Worm (Caenorhabditis elegans) whole organism, L1 larva: ENCODE measurements around the gene npl-4.2.
A peak's percentile ranks its signal among the peaks of the same experiment; 100 is the strongest.

ENCODE experiments used
- C16A3.4 ChIP-seq: fragments of 150-350 bp; optimal IDR thresholded peaks from 2 replicates; lab custom pipeline; 2014; ENCODE audit warnings: missing biosample characterization, missing genetic modification characterization
- F16B12.6 ChIP-seq: fragments of 150-350 bp; optimal IDR thresholded peaks from 2 replicates; lab custom pipeline; 2014; ENCODE audit warnings: missing biosample characterization, missing genetic modification characterization
- Y116A8C.19 ChIP-seq: sonication (generic microtip); optimal IDR thresholded peaks from 2 replicates; lab custom pipeline; 2016; ENCODE audit warnings: missing compliant biosample characterization, missing genetic modification characterization, borderline replicate concordance
- aly-2 ChIP-seq: fragments of 150-350 bp; optimal IDR thresholded peaks from 2 replicates; lab custom pipeline; 2014; ENCODE audit warnings: missing biosample characterization, missing genetic modification characterization
- blmp-1 ChIP-seq: fragments of 150-350 bp; optimal IDR thresholded peaks from 2 replicates; lab custom pipeline; 2014; ENCODE audit warnings: missing biosample characterization, missing genetic modification characterization
- ceh-82 ChIP-seq, 3 experiments: fragments of 150-350 bp in 1 of 3; sonication (generic microtip) in 2 of 3; optimal IDR thresholded peaks; 2 replicates each; lab custom pipeline; 2014 to 2017; ENCODE audit warnings: missing biosample characterization in 3 of 3, missing genetic modification characterization in 3 of 3
- ceh-88 ChIP-seq: fragments of 200-800 bp; sonication (Bioruptor generic); IDR thresholded peaks from 2 replicates; pipeline ENCODE4 v1.3.6; 2022; ENCODE audit warnings: missing genetic modification characterization, missing compliant biosample characterization
- ceh-90 ChIP-seq: sonication (generic microtip); optimal IDR thresholded peaks from 2 replicates; lab custom pipeline; 2016; ENCODE audit warnings: missing genetic modification characterization, missing compliant biosample characterization
- dsc-1 ChIP-seq: sonication (generic microtip); optimal IDR thresholded peaks from 2 replicates; lab custom pipeline; 2016; ENCODE audit warnings: mild to moderate bottlenecking, missing genetic modification characterization, missing compliant biosample characterization
- efl-1 ChIP-seq, 4 experiments: fragments of 150-350 bp; optimal IDR thresholded peaks in 3 of 4; peaks in 1 of 4; 1 replicate in 1 of 4; 2 replicates in 3 of 4; lab custom pipeline; 2014; ENCODE audit warnings: missing biosample characterization in 2 of 4, missing genetic modification characterization in 2 of 4, missing genetic modification reagents in 2 of 4
- egl-13 ChIP-seq: sonication (generic microtip); optimal IDR thresholded peaks from 2 replicates; lab custom pipeline; 2016; ENCODE audit warnings: missing genotype, missing genetic modification reagents, missing genetic modification characterization, missing compliant biosample characterization
- elt-2 ChIP-seq: sonication (generic microtip); optimal IDR thresholded peaks from 2 replicates; lab custom pipeline; 2016; ENCODE audit warnings: missing genetic modification characterization, mild to moderate bottlenecking, inconsistent platforms, missing compliant biosample characterization, missing genetic modification reagents
- elt-3 ChIP-seq, 6 experiments: fragments of 150-350 bp in 1 of 6; sonication (generic microtip); optimal IDR thresholded peaks; 2 replicates each; lab custom pipeline; 2017 to 2018; ENCODE audit warnings: missing biosample characterization in 6 of 6, missing genetic modification characterization in 6 of 6, inconsistent platforms in 1 of 6
- fkh-4 ChIP-seq: sonication (generic microtip); optimal IDR thresholded peaks from 2 replicates; lab custom pipeline; 2016; ENCODE audit warnings: missing compliant biosample characterization, missing genetic modification characterization, borderline replicate concordance
- fkh-8 ChIP-seq: sonication (generic microtip); optimal IDR thresholded peaks from 2 replicates; lab custom pipeline; 2016; ENCODE audit warnings: mild to moderate bottlenecking, missing genetic modification characterization, missing compliant biosample characterization
- fos-1 ChIP-seq: fragments of 150-350 bp; optimal IDR thresholded peaks from 2 replicates; lab custom pipeline; 2014; ENCODE audit warnings: missing biosample characterization, missing genetic modification characterization
- hlh-17 ChIP-seq: fragments of 200-800 bp; sonication (Bioruptor generic); optimal IDR thresholded peaks from 2 replicates; lab custom pipeline; 2018; ENCODE audit warnings: missing genetic modification characterization, mild to moderate bottlenecking, missing compliant biosample characterization, moderate library complexity, borderline replicate concordance
- hlh-4 ChIP-seq: sonication (generic microtip); optimal IDR thresholded peaks from 2 replicates; lab custom pipeline; 2016; ENCODE audit warnings: mild to moderate bottlenecking, missing genetic modification characterization, missing compliant biosample characterization
- irx-1 ChIP-seq: sonication (generic microtip); optimal IDR thresholded peaks from 2 replicates; lab custom pipeline; 2016; ENCODE audit warnings: missing genetic modification characterization, missing compliant biosample characterization
- isw-1 ChIP-seq: fragments of 200-800 bp; sonication (Bioruptor generic); IDR thresholded peaks from 2 replicates; pipeline ENCODE4 v1.3.6; 2022; ENCODE audit warnings: missing genetic modification characterization, missing compliant biosample characterization
- jun-1 ChIP-seq: fragments of 150-350 bp; optimal IDR thresholded peaks from 2 replicates; lab custom pipeline; 2014; ENCODE audit warnings: missing biosample characterization, missing genetic modification reagents, missing genetic modification characterization
- lin-14 ChIP-seq: fragments of 200-800 bp; sonication (Bioruptor generic); optimal IDR thresholded peaks from 2 replicates; lab custom pipeline; 2018; ENCODE audit warnings: mild to moderate bottlenecking, missing genetic modification characterization, moderate library complexity, missing compliant biosample characterization
- lin-35 ChIP-seq, 2 experiments: fragments of 150-350 bp; optimal IDR thresholded peaks; 2 replicates each; lab custom pipeline; 2014; ENCODE audit warnings: missing biosample characterization in 2 of 2, missing genetic modification characterization in 2 of 2, missing genetic modification reagents in 2 of 2
- lin-39 ChIP-seq: fragments of 150-350 bp; optimal IDR thresholded peaks from 2 replicates; lab custom pipeline; 2014; ENCODE audit warnings: missing biosample characterization, missing genetic modification reagents, missing genetic modification characterization
- lsy-2 ChIP-seq, 2 experiments: fragments of 150-350 bp; optimal IDR thresholded peaks; 2 replicates each; lab custom pipeline; 2014; ENCODE audit warnings: missing biosample characterization in 2 of 2, missing genetic modification characterization in 2 of 2
- mab-9 ChIP-seq: fragments of 200-800 bp; sonication (Bioruptor generic); IDR thresholded peaks from 2 replicates; pipeline ENCODE4 v1.3.6; 2022; ENCODE audit warnings: missing genetic modification reagents, missing genetic modification characterization, missing compliant biosample characterization
- mdl-1 ChIP-seq, 2 experiments: fragments of 150-350 bp; optimal IDR thresholded peaks; 2 replicates each; lab custom pipeline; 2014 to 2017; ENCODE audit warnings: missing biosample characterization in 2 of 2, missing genetic modification characterization in 2 of 2, inconsistent platforms in 1 of 2
- mef-2 ChIP-seq: fragments of 150-350 bp; optimal IDR thresholded peaks from 2 replicates; lab custom pipeline; 2014; ENCODE audit warnings: missing biosample characterization, missing genetic modification characterization
- nhr-11 ChIP-seq: fragments of 150-350 bp; optimal IDR thresholded peaks from 2 replicates; lab custom pipeline; 2014; ENCODE audit warnings: missing biosample characterization, missing genetic modification characterization
- nhr-12 ChIP-seq: sonication (generic microtip); optimal IDR thresholded peaks from 2 replicates; lab custom pipeline; 2017; ENCODE audit warnings: missing biosample characterization, missing genetic modification characterization
- nhr-20 ChIP-seq: sonication (generic microtip); optimal IDR thresholded peaks from 2 replicates; lab custom pipeline; 2016; ENCODE audit warnings: mild to moderate bottlenecking, missing genetic modification characterization, missing compliant biosample characterization
- nhr-28 ChIP-seq: fragments of 150-350 bp; optimal IDR thresholded peaks from 2 replicates; lab custom pipeline; 2014; ENCODE audit warnings: missing biosample characterization, missing genetic modification characterization
- nhr-71 ChIP-seq: sonication (generic microtip); optimal IDR thresholded peaks from 2 replicates; lab custom pipeline; 2016; ENCODE audit warnings: mild to moderate bottlenecking, missing genetic modification characterization, moderate library complexity, missing compliant biosample characterization
- nhr-76 ChIP-seq: sonication (generic microtip); optimal IDR thresholded peaks from 2 replicates; lab custom pipeline; 2017; ENCODE audit warnings: missing biosample characterization, missing genetic modification characterization
- nhr-77 ChIP-seq: fragments of 150-350 bp; optimal IDR thresholded peaks from 2 replicates; lab custom pipeline; 2014; ENCODE audit warnings: missing biosample characterization, missing genetic modification characterization
- nhr-90 ChIP-seq: sonication (generic microtip); optimal IDR thresholded peaks from 2 replicates; lab custom pipeline; 2016; ENCODE audit warnings: mild to moderate bottlenecking, missing genetic modification characterization, missing compliant biosample characterization; ENCODE audit not compliant: poor library complexity
- pax-3 ChIP-seq: fragments of 200-800 bp; sonication (Bioruptor generic); optimal IDR thresholded peaks from 2 replicates; lab custom pipeline; 2018; ENCODE audit warnings: mild to moderate bottlenecking, missing genetic modification characterization, moderate library complexity, missing compliant biosample characterization
- pqm-1 ChIP-seq: sonication (generic microtip); optimal IDR thresholded peaks from 3 replicates; lab custom pipeline; 2017; ENCODE audit warnings: missing biosample characterization, missing genetic modification characterization
- snu-23 ChIP-seq: sonication (generic microtip); optimal IDR thresholded peaks from 2 replicates; lab custom pipeline; 2016; ENCODE audit warnings: missing genetic modification characterization, missing compliant biosample characterization
- tlp-1 ChIP-seq: fragments of 150-350 bp; optimal IDR thresholded peaks from 2 replicates; lab custom pipeline; 2014; ENCODE audit warnings: missing biosample characterization, missing genetic modification characterization
- unc-30 ChIP-seq: sonication (generic microtip); optimal IDR thresholded peaks from 2 replicates; lab custom pipeline; 2017; ENCODE audit warnings: missing biosample characterization, missing genetic modification characterization
- unc-86 ChIP-seq: sonication (generic microtip); optimal IDR thresholded peaks from 2 replicates; lab custom pipeline; 2016; ENCODE audit warnings: missing genetic modification characterization, missing compliant biosample characterization
- unc-98 ChIP-seq: fragments of 200-800 bp; sonication (Bioruptor generic); IDR thresholded peaks from 2 replicates; pipeline ENCODE4 v1.3.6; 2022; ENCODE audit warnings: missing genetic modification characterization, missing compliant biosample characterization
- vab-15 ChIP-seq: sonication (generic microtip); optimal IDR thresholded peaks from 2 replicates; lab custom pipeline; 2017; ENCODE audit warnings: missing genotype, mild to moderate bottlenecking, missing genetic modification characterization, missing compliant biosample characterization
- xbp-1 ChIP-seq: sonication (generic microtip); optimal IDR thresholded peaks from 2 replicates; lab custom pipeline; 2016; ENCODE audit warnings: missing genetic modification characterization, missing compliant biosample characterization

Gene npl-4.2

ce11 chrII:5585788-5586187 is 36.9 kb upstream of the npl-4.2 start, which contains the start of gene lys-8:
Gene lys-8, plus strand, starts transcription at chrII:5586178.
- TF ChIP-seq jun-1 (tag; lab: Kevin White, UChicago) (peak; percentile 13), C16A3.4 (no peak), vab-15 (tag; lab: Kevin White, UChicago) (no peak), lin-35 (GFP tag; optimal IDR thresholded peaks at IDR 0.05; lab: Kevin White, UChicago) (peak in 1 of 2 experiments; percentile 25), lin-39 (no peak), dsc-1 (tag; lab: Kevin White, UChicago) (no peak), lin-14 (GFP tag; lab: Kevin White, UChicago) (peak; percentile 35), mef-2 (tag; lab: Kevin White, UChicago) (no peak), unc-30 (tag; lab: Kevin White, UChicago) (no peak), ceh-88 (GFP tag; lab: Robert Waterston, UW) (no peak), nhr-28 (no peak), nhr-11 (no peak), tlp-1 (tag; lab: Kevin White, UChicago) (peak; percentile 89), nhr-12 (no peak), elt-2 (tag; lab: Kevin White, UChicago) (peak; percentile 99), nhr-20 (tag; lab: Kevin White, UChicago) (peak; percentile 28), blmp-1 (tag; lab: Kevin White, UChicago) (no peak), unc-98 (GFP tag; lab: Robert Waterston, UW) (no peak), fkh-4 (tag; lab: Kevin White, UChicago) (no peak), isw-1 (no peak), Y116A8C.19 (tag; lab: Kevin White, UChicago) (no peak), ceh-82 (tag; optimal IDR thresholded peaks at IDR 0.05; lab: Kevin White, UChicago) (no peak), lsy-2 (tag; optimal IDR thresholded peaks at IDR 0.05; lab: Kevin White, UChicago) (no peak), fos-1 (no peak), egl-13 (tag; lab: Kevin White, UChicago) (no peak), hlh-4 (tag; lab: Kevin White, UChicago) (no peak), pqm-1 (peak; percentile 92), F16B12.6 (tag; lab: Kevin White, UChicago) (no peak), nhr-71 (tag; lab: Kevin White, UChicago) (no peak), nhr-77 (tag; lab: Kevin White, UChicago) (no peak), nhr-76 (tag; lab: Kevin White, UChicago) (no peak), fkh-8 (no peak), snu-23 (GFP tag; lab: Kevin White, UChicago) (no peak), xbp-1 (tag; lab: Kevin White, UChicago) (no peak), efl-1 (optimal IDR thresholded peaks at IDR 0.05; lab: Kevin White, UChicago) (no peak), efl-1 (GFP tag; optimal IDR thresholded peaks at IDR 0.05 in 1 of 2; lab: Kevin White, UChicago) (no peak), mab-9 (GFP tag; lab: Robert Waterston, UW) (no peak), irx-1 (tag; lab: Kevin White, UChicago) (no peak), unc-86 (tag; lab: Kevin White, UChicago) (no peak), mdl-1 (tag; optimal IDR thresholded peaks at IDR 0.05; lab: Kevin White, UChicago) (no peak), nhr-90 (tag; lab: Kevin White, UChicago) (no peak), hlh-17 (GFP tag; lab: Kevin White, UChicago) (no peak), ceh-90 (no peak), elt-3 (tag; optimal IDR thresholded peaks at IDR 0.05; lab: Kevin White, UChicago) (no peak), pax-3 (tag; lab: Kevin White, UChicago) (no peak), aly-2 (tag; lab: Kevin White, UChicago) (no peak)
- TF ChIP-seq, all 84 proteins: peak for 7
